Worm (Caenorhabditis elegans) whole organism, L4/young adult: ENCODE data around the gene fbxa-105.

Experiments used
- W03F9.2 ChIP-seq: fragments of 150-350 bp; optimal IDR thresholded peaks from 2 replicates; lab custom pipeline; 2014; ENCODE audit warnings: missing biosample characterization, missing genetic modification characterization
- dao-5 ChIP-seq: sonication (generic microtip); optimal IDR thresholded peaks from 2 replicates; lab custom pipeline; 2016; ENCODE audit warnings: missing genotype, missing genetic modification characterization, moderate library complexity, missing compliant biosample characterization
- him-1 ChIP-seq: sonication (generic microtip); optimal IDR thresholded peaks from 2 replicates; lab custom pipeline; 2016; ENCODE audit warnings: missing genotype, missing genetic modification reagents, missing genetic modification characterization, missing compliant biosample characterization

ce11 chrV:7357132-7357531, 34.7 kb downstream of the fbxa-105 start, which contains the start of gene C03G6.6:
- TF ChIP-seq him-1, result no peak
- TF ChIP-seq W03F9.2 (tag; lab: Kevin White, UChicago), result no peak
- TF ChIP-seq dao-5 (tag; lab: Kevin White, UChicago), result no peak
